Fruit fly (Drosophila melanogaster) whole organism, embryonic: ENCODE data around the gene lute.

Experiments used
- ATbp ChIP-seq: fragments of 200-800 bp; sonication (Bioruptor generic); optimal IDR thresholded peaks from 2 replicates; lab custom pipeline; 2017; ENCODE audit warnings: missing biosample characterization, mild to moderate bottlenecking, missing genetic modification characterization, missing genetic modification reagents
- Atf3 ChIP-seq: fragments of 200-800 bp; sonication (Bioruptor generic); optimal IDR thresholded peaks from 3 replicates; lab custom pipeline; 2016; ENCODE audit warnings: missing biosample characterization, missing genetic modification characterization
- B-H1 ChIP-seq: fragments of 200-800 bp; sonication (Bioruptor generic); IDR thresholded peaks from 3 replicates; pipeline ENCODE4 v1.3.6; 2022; ENCODE audit warnings: missing biosample characterization, missing genetic modification characterization
- Bteb2 ChIP-seq: fragments of 200-800 bp; sonication (Bioruptor generic); optimal IDR thresholded peaks from 2 replicates; lab custom pipeline; 2016; ENCODE audit warnings: missing biosample characterization, missing genetic modification characterization
- CG10209 ChIP-seq: fragments of 200-800 bp; sonication (Bioruptor generic); optimal IDR thresholded peaks from 3 replicates; lab custom pipeline; 2017; ENCODE audit warnings: missing biosample characterization, mild to moderate bottlenecking, missing genetic modification characterization, missing genetic modification reagents
- CG10321 ChIP-seq: fragments of 200-800 bp; sonication (Bioruptor generic); IDR thresholded peaks from 2 replicates; pipeline ENCODE4 v1.3.6; 2022; ENCODE audit warnings: missing biosample characterization, missing genetic modification characterization
- CG10543 ChIP-seq: fragments of 200-800 bp; sonication (Bioruptor generic); optimal IDR thresholded peaks from 3 replicates; lab custom pipeline; 2017; ENCODE audit warnings: missing biosample characterization, mild to moderate bottlenecking, missing genetic modification characterization, moderate library complexity
- CG11398 ChIP-seq: fragments of 200-800 bp; sonication (Bioruptor generic); optimal IDR thresholded peaks from 2 replicates; lab custom pipeline; 2016; ENCODE audit warnings: missing biosample characterization, missing genetic modification characterization
- CG12942 ChIP-seq: fragments of 200-800 bp; sonication (Bioruptor generic); optimal IDR thresholded peaks from 3 replicates; lab custom pipeline; 2016; ENCODE audit warnings: missing biosample characterization, missing genetic modification characterization
- CG13624 ChIP-seq: fragments of 200-800 bp; sonication (Bioruptor generic); optimal IDR thresholded peaks from 2 replicates; lab custom pipeline; 2016; ENCODE audit warnings: missing biosample characterization, missing genetic modification characterization
- CG15011 ChIP-seq: fragments of 200-800 bp; sonication (Bioruptor generic); optimal IDR thresholded peaks from 3 replicates; lab custom pipeline; 2018; ENCODE audit warnings: missing biosample characterization, mild to moderate bottlenecking, missing genetic modification characterization
- CG18011 ChIP-seq: fragments of 200-800 bp; sonication (Bioruptor generic); optimal IDR thresholded peaks from 2 replicates; lab custom pipeline; 2017; ENCODE audit warnings: missing biosample characterization, missing genetic modification characterization, mild to moderate bottlenecking, moderate library complexity, missing genotype
- CG18262 ChIP-seq: fragments of 200-800 bp; optimal IDR thresholded peaks from 3 replicates; lab custom pipeline; 2019; ENCODE audit warnings: missing biosample characterization, mild to moderate bottlenecking, missing genetic modification characterization, moderate library complexity
- CG18476 ChIP-seq: fragments of 200-800 bp; sonication (Bioruptor generic); optimal IDR thresholded peaks from 2 replicates; lab custom pipeline; 2016; ENCODE audit warnings: missing biosample characterization, mild to moderate bottlenecking, missing genetic modification characterization
- CG32532 ChIP-seq: fragments of 200-800 bp; sonication (Bioruptor generic); IDR thresholded peaks from 2 replicates; pipeline ENCODE4 v1.3.6; 2022; ENCODE audit warnings: missing biosample characterization, missing genetic modification characterization
- CG3995 ChIP-seq: fragments of 200-800 bp; sonication (Bioruptor generic); optimal IDR thresholded peaks from 3 replicates; lab custom pipeline; 2016; ENCODE audit warnings: missing biosample characterization, missing genetic modification characterization
- CG7372 ChIP-seq: fragments of 200-800 bp; sonication (Bioruptor generic); IDR thresholded peaks from 2 replicates; pipeline ENCODE4 v1.3.6; 2022; ENCODE audit warnings: missing biosample characterization, missing genetic modification characterization
- CG7987 ChIP-seq: fragments of 200-800 bp; sonication (Bioruptor generic); optimal IDR thresholded peaks from 2 replicates; lab custom pipeline; 2018; ENCODE audit warnings: missing biosample characterization, mild to moderate bottlenecking, missing genetic modification characterization, moderate library complexity
- CkIIα-i1 ChIP-seq: fragments of 200-800 bp; sonication (Bioruptor generic); IDR thresholded peaks from 2 replicates; pipeline ENCODE4 v1.3.6; 2022; ENCODE audit warnings: missing biosample characterization, missing genetic modification characterization
- GATAe ChIP-seq: fragments of 200-800 bp; sonication (Bioruptor generic); conservative IDR thresholded peaks from 2 replicates; pipeline ENCODE4 v1.3.6; 2022; ENCODE audit warnings: missing biosample characterization, missing genetic modification characterization
- Hr3 ChIP-seq: fragments of 200-800 bp; sonication (Bioruptor generic); optimal IDR thresholded peaks from 3 replicates; lab custom pipeline; 2016; ENCODE audit warnings: missing biosample characterization, missing genetic modification characterization
- Kr ChIP-seq: fragments of 200-800 bp; sonication (Bioruptor generic); optimal IDR thresholded peaks from 2 replicates; lab custom pipeline; 2017; ENCODE audit warnings: missing biosample characterization, mild to moderate bottlenecking, missing genetic modification characterization
- Sin3A ChIP-seq: fragments of >200 bp; optimal IDR thresholded peaks from 2 replicates; lab custom pipeline; 2018
- Sox102F ChIP-seq: fragments of 200-800 bp; sonication (Bioruptor generic); optimal IDR thresholded peaks from 2 replicates; lab custom pipeline; 2018; ENCODE audit warnings: missing biosample characterization, mild to moderate bottlenecking, missing genetic modification characterization, moderate library complexity
- Stat92E ChIP-seq, 3 experiments: fragments of >200 bp in 2 of 3; fragments of 200-800 bp in 1 of 3; sonication (Bioruptor generic) in 1 of 3; optimal IDR thresholded peaks; 2 replicates each; lab custom pipeline; 2017 to 2019; ENCODE audit warnings: missing biosample characterization in 3 of 3, missing genetic modification characterization in 3 of 3, mild to moderate bottlenecking in 1 of 3, moderate library complexity in 1 of 3
- Trl ChIP-seq, 3 experiments: fragments of >200 bp in 2 of 3; fragments of 200-800 bp in 1 of 3; sonication (Bioruptor generic) in 1 of 3; optimal IDR thresholded peaks; 2 replicates in 1 of 3; 3 replicates in 2 of 3; lab custom pipeline; 2016 to 2017; ENCODE audit warnings: missing biosample characterization in 1 of 3, missing genetic modification characterization in 1 of 3
- bsh ChIP-seq, 2 experiments: fragments of 200-800 bp; sonication (Bioruptor generic); optimal IDR thresholded peaks; 2 replicates each; lab custom pipeline; 2017 to 2018; ENCODE audit warnings: mild to moderate bottlenecking in 2 of 2, missing biosample characterization in 2 of 2, missing genetic modification characterization in 2 of 2, moderate library complexity in 1 of 2
- ci ChIP-seq: fragments of 200-800 bp; sonication (Bioruptor generic); IDR thresholded peaks from 3 replicates; pipeline ENCODE4 v1.3.6; 2022; ENCODE audit warnings: missing biosample characterization, missing genetic modification characterization
- gsb ChIP-seq: fragments of 200-800 bp; sonication (Bioruptor generic); IDR thresholded peaks from 2 replicates; pipeline ENCODE4 v1.3.6; 2022; ENCODE audit warnings: missing biosample characterization, missing genetic modification characterization
- lola ChIP-seq, 3 experiments: fragments of >200 bp in 2 of 3; fragments of 200-800 bp in 1 of 3; sonication (Bioruptor generic) in 1 of 3; optimal IDR thresholded peaks; 2 replicates each; lab custom pipeline; 2017 to 2019; ENCODE audit warnings: missing biosample characterization in 3 of 3, missing genetic modification characterization in 3 of 3, mild to moderate bottlenecking in 1 of 3, moderate library complexity in 1 of 3
- mam ChIP-seq: fragments of 200-800 bp; sonication (Bioruptor generic); optimal IDR thresholded peaks from 3 replicates; lab custom pipeline; 2016; ENCODE audit warnings: missing biosample characterization, missing genetic modification characterization
- org-1 ChIP-seq: fragments of 200-800 bp; sonication (Bioruptor generic); optimal IDR thresholded peaks from 2 replicates; lab custom pipeline; 2017; ENCODE audit warnings: missing biosample characterization, missing genetic modification characterization
- pan ChIP-seq, 4 experiments: fragments of >200 bp in 3 of 4; fragments of 200-800 bp in 1 of 4; sonication (Bioruptor generic) in 1 of 4; optimal IDR thresholded peaks in 3 of 4; IDR thresholded peaks in 1 of 4; 2 replicates each; pipeline versions ENCODE4 v1.3.6 to Lab custom; 2017 to 2022; ENCODE audit warnings: missing biosample characterization in 2 of 4, missing genetic modification characterization in 2 of 4, mixed read lengths in 1 of 4
- sens-2 ChIP-seq: fragments of 200-800 bp; sonication (Bioruptor generic); IDR thresholded peaks from 2 replicates; pipeline ENCODE4 v1.3.6; 2022; ENCODE audit warnings: missing biosample characterization, missing genetic modification characterization
- seq ChIP-seq: fragments of 200-800 bp; sonication (Bioruptor generic); IDR thresholded peaks from 2 replicates; pipeline ENCODE4 v1.3.6; 2022; ENCODE audit warnings: missing biosample characterization, missing genetic modification characterization
- slp2 ChIP-seq: fragments of 200-800 bp; sonication (Bioruptor generic); optimal IDR thresholded peaks from 2 replicates; lab custom pipeline; 2016; ENCODE audit warnings: missing biosample characterization, missing genetic modification characterization
- stc ChIP-seq: fragments of 200-800 bp; sonication (Bioruptor generic); IDR thresholded peaks from 2 replicates; pipeline ENCODE4 v1.3.6; 2022; ENCODE audit warnings: missing biosample characterization, missing genetic modification characterization
- sug ChIP-seq: fragments of 200-800 bp; optimal IDR thresholded peaks from 2 replicates; lab custom pipeline; 2019; ENCODE audit warnings: missing biosample characterization, mild to moderate bottlenecking, missing genetic modification characterization, moderate library complexity
- tio ChIP-seq: fragments of 200-800 bp; sonication (Bioruptor generic); optimal IDR thresholded peaks from 2 replicates; lab custom pipeline; 2017; ENCODE audit warnings: missing biosample characterization, missing genetic modification characterization, inconsistent platforms
- wek ChIP-seq: fragments of 200-800 bp; sonication (Bioruptor generic); optimal IDR thresholded peaks from 3 replicates; lab custom pipeline; 2018; ENCODE audit warnings: missing biosample characterization, mild to moderate bottlenecking, missing genetic modification characterization, moderate library complexity
- yki ChIP-seq: fragments of >200 bp; optimal IDR thresholded peaks from 3 replicates; lab custom pipeline; 2018

lute gene

DNA sequence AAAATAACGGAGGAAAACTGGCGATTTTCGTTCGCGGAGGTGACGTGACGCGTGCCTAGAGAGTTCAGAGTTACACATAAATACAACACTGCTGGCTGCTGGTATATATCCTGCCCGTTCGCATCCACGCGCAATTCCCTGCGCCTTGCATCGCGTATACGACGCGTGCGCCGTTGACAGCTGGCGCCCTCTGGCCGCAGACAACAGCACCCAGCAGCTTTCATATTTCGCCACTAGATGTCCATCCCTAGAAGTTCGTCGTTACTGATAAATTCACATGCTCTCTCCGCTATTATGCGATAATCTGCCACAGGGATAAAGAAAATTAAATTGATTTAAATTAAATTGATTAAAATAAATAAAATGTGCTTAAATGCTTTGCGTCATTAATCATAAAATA lies 22.7 kb downstream of the lute start, which contains the start of gene Sur-8 (continued):
- TF ChIP-seq CG13624 (GFP tag; lab: Kevin White, UChicago) (peak; percentile 53), CG18476 (no peak), slp2 (GFP tag; lab: Kevin White, UChicago) (peak; percentile 44), CkIIα-i1 (no peak), CG32532 (GFP tag; lab: Robert Waterston, UW) (peak; percentile 95), tio (GFP tag; lab: Kevin White, UChicago) (peak; percentile 17), CG18262 (no peak), CG18011 (GFP tag; lab: Kevin White, UChicago) (peak; percentile 25), Hr3 (GFP tag; lab: Kevin White, UChicago) (peak; percentile 63), ATbp (GFP tag; lab: Kevin White, UChicago) (peak; percentile 30), CG7372 (peak; percentile 98), bsh (GFP tag; optimal IDR thresholded peaks at IDR 0.05; lab: Kevin White, UChicago) (peak in 1 of 2 experiments; percentile 45), wek (peak; percentile 25), seq (GFP tag; lab: Robert Waterston, UW) (no peak), Sin3A (lab: Kevin White, UChicago) (no peak), CG10321 (GFP tag; lab: Robert Waterston, UW) (no peak), CG11398 (GFP tag; lab: Kevin White, UChicago) (peak; percentile 34), B-H1 (peak; percentile 19; the same call in 1 of the 3 replicates), org-1 (peak; percentile 24), lola (GFP tag; optimal IDR thresholded peaks at IDR 0.05; lab: Kevin White, UChicago) (no peak), Kr (no peak), CG10543 (GFP tag; lab: Kevin White, UChicago) (peak; percentile 35), gsb (GFP tag; lab: Robert Waterston, UW) (peak; percentile 60), CG10209 (GFP tag; lab: Kevin White, UChicago) (peak; percentile 54), stc (GFP tag; lab: Robert Waterston, UW) (peak; percentile 39; the same call in 1 of the 2 replicates), CG7987 (GFP tag; lab: Kevin White, UChicago) (peak; percentile 64), CG15011 (GFP tag; lab: Kevin White, UChicago) (no peak), Sox102F (GFP tag; lab: Kevin White, UChicago) (peak; percentile 68)

DNA sequence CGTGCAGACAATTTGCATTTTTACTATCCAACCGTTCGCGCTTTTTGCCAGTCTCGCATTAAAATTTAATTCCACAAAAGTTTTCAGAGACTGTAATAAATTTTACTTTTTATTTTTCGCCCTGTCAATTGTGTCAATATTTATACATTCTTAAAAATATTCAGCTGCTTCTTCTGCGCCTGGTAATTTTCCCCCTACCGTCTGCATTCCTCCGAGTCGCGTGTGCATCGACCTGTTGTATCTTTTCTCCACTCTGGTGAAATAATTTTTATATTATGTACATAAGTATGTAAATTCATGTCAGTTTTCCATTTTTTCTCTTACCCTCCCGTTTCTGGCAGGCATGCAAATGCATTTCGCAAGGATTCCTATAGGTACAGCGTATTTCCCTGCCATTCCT lies 23.4 kb downstream of the lute start, which contains the start of gene CG34279:
Gene CG34279, minus strand, starts transcription at position 101 of the 400 bp plus-strand sequence.
- TF ChIP-seq ci (GFP tag; lab: Robert Waterston, UW) (no peak), mam (GFP tag; lab: Kevin White, UChicago) (no peak), CG3995 (GFP tag; lab: Kevin White, UChicago) (no peak), GATAe (GFP tag; lab: Robert Waterston, UW) (no peak), Trl (optimal IDR thresholded peaks at IDR 0.05; lab: Kevin White, UChicago) (no peak), Trl (GFP tag; optimal IDR thresholded peaks at IDR 0.05; lab: Kevin White, UChicago) (no peak), Bteb2 (GFP tag; lab: Kevin White, UChicago) (no peak), CG12942 (GFP tag; lab: Kevin White, UChicago) (no peak), sug (tag; lab: Kevin White, UChicago) (no peak), yki (no peak), Atf3 (GFP tag; lab: Kevin White, UChicago) (no peak), Stat92E (GFP tag; optimal IDR thresholded peaks at IDR 0.05; lab: Kevin White, UChicago) (no peak), sens-2 (GFP tag; lab: Robert Waterston, UW) (no peak), pan (optimal IDR thresholded peaks at IDR 0.05; lab: Kevin White, UChicago) (no peak), pan (GFP tag; optimal IDR thresholded peaks at IDR 0.05 in 1 of 2, IDR thresholded peaks at IDR 0.05 in 1 of 2) (no peak)
